Worm (Caenorhabditis elegans) whole organism, L4/young adult: ENCODE measurements around the gene wdr-5.2.

ENCODE experiments used
- W03F9.2 ChIP-seq: fragments of 150-350 bp; optimal IDR thresholded peaks from 2 replicates; lab custom pipeline; 2014; ENCODE audit warnings: missing biosample characterization, missing genetic modification characterization
- dao-5 ChIP-seq: sonication (generic microtip); optimal IDR thresholded peaks from 2 replicates; lab custom pipeline; 2016; ENCODE audit warnings: missing genotype, missing genetic modification characterization, moderate library complexity, missing compliant biosample characterization
- him-1 ChIP-seq: sonication (generic microtip); optimal IDR thresholded peaks from 2 replicates; lab custom pipeline; 2016; ENCODE audit warnings: missing genotype, missing genetic modification reagents, missing genetic modification characterization, missing compliant biosample characterization

- TF ChIP-seq him-1 (tag; lab: Kevin White, UChicago), result no peak
- no peak for TF ChIP-seq W03F9.2 (tag; lab: Kevin White, UChicago)
- no peak for TF ChIP-seq dao-5 (tag; lab: Kevin White, UChicago)
Measured at ce11 chrX:14327398-14327797, 22.5 kb upstream of the wdr-5.2 start, which contains the start of gene C11H1.7.
